Fruit fly (Drosophila melanogaster) whole organism, embryonic: ENCODE data around the gene Prx4.

Source experiments
- Asciz ChIP-seq: fragments of 200-800 bp; sonication (Bioruptor generic); optimal IDR thresholded peaks from 2 replicates; lab custom pipeline; 2017; ENCODE audit warnings: missing biosample characterization, mild to moderate bottlenecking, missing genetic modification characterization, missing genetic modification reagents
- Bgb ChIP-seq: fragments of 200-800 bp; sonication (Bioruptor generic); IDR thresholded peaks from 2 replicates; pipeline ENCODE4 v1.3.6; 2022; ENCODE audit warnings: missing biosample characterization, missing genetic modification characterization; ENCODE audit not compliant: partially characterized antibody
- CG10321 ChIP-seq: fragments of 200-800 bp; sonication (Bioruptor generic); IDR thresholded peaks from 2 replicates; pipeline ENCODE4 v1.3.6; 2022; ENCODE audit warnings: missing biosample characterization, missing genetic modification characterization
- CG11560 ChIP-seq: fragments of 200-800 bp; sonication (Bioruptor generic); IDR thresholded peaks from 3 replicates; pipeline ENCODE4 v1.3.6; 2022; ENCODE audit warnings: missing biosample characterization, missing genetic modification characterization
- CG11723 ChIP-seq: fragments of 200-800 bp; sonication (Bioruptor generic); optimal IDR thresholded peaks from 2 replicates; lab custom pipeline; 2017; ENCODE audit warnings: missing biosample characterization, mild to moderate bottlenecking, missing genetic modification characterization
- CG12769 ChIP-seq: fragments of 200-800 bp; sonication (Bioruptor generic); optimal IDR thresholded peaks from 2 replicates; lab custom pipeline; 2019; ENCODE audit warnings: missing biosample characterization, mild to moderate bottlenecking, missing genetic modification characterization, moderate library complexity
- CG18476 ChIP-seq: fragments of 200-800 bp; sonication (Bioruptor generic); optimal IDR thresholded peaks from 2 replicates; lab custom pipeline; 2016; ENCODE audit warnings: missing biosample characterization, mild to moderate bottlenecking, missing genetic modification characterization
- CG31441 ChIP-seq: fragments of 200-800 bp; sonication (Bioruptor generic); IDR thresholded peaks from 2 replicates; pipeline ENCODE4 v1.3.6; 2022; ENCODE audit warnings: missing biosample characterization, missing genetic modification characterization
- CG3281 ChIP-seq: fragments of 200-800 bp; sonication (Bioruptor generic); optimal IDR thresholded peaks from 3 replicates; lab custom pipeline; 2017; ENCODE audit warnings: missing biosample characterization, mild to moderate bottlenecking, missing genetic modification characterization
- CG3726 ChIP-seq: fragments of 200-800 bp; sonication (Bioruptor generic); IDR thresholded peaks from 3 replicates; pipeline ENCODE4, ENCODE4 v1.3.6; 2022; ENCODE audit warnings: missing biosample characterization, missing genetic modification characterization
- CG42726 ChIP-seq: fragments of 200-800 bp; sonication (Bioruptor generic); IDR thresholded peaks from 2 replicates; pipeline ENCODE4 v1.3.6; 2022; ENCODE audit warnings: missing biosample characterization, missing genetic modification characterization; ENCODE audit not compliant: partially characterized antibody
- CG6683 ChIP-seq: fragments of 200-800 bp; sonication (Bioruptor generic); optimal IDR thresholded peaks from 2 replicates; lab custom pipeline; 2017; ENCODE audit warnings: missing biosample characterization, mild to moderate bottlenecking, missing genetic modification characterization, missing genetic modification reagents
- CG6765 ChIP-seq: fragments of 200-800 bp; sonication (Bioruptor generic); optimal IDR thresholded peaks from 3 replicates; lab custom pipeline; 2017; ENCODE audit warnings: missing biosample characterization, mild to moderate bottlenecking, missing genetic modification characterization
- CG7745 ChIP-seq: fragments of 200-800 bp; sonication (Bioruptor generic); optimal IDR thresholded peaks from 2 replicates; lab custom pipeline; 2018; ENCODE audit warnings: missing biosample characterization, mild to moderate bottlenecking, missing genetic modification characterization, moderate library complexity
- CG8281 ChIP-seq: fragments of 200-800 bp; sonication (Bioruptor generic); optimal IDR thresholded peaks from 2 replicates; lab custom pipeline; 2018; ENCODE audit warnings: missing biosample characterization, mild to moderate bottlenecking, missing genetic modification characterization, moderate library complexity
- CG9727 ChIP-seq: fragments of 200-800 bp; sonication (Bioruptor generic); optimal IDR thresholded peaks from 3 replicates; lab custom pipeline; 2017; ENCODE audit warnings: missing biosample characterization, mild to moderate bottlenecking, missing genetic modification characterization
- CG9797 ChIP-seq: fragments of 200-800 bp; sonication (Bioruptor generic); optimal IDR thresholded peaks from 3 replicates; lab custom pipeline; 2018; ENCODE audit warnings: missing biosample characterization, mild to moderate bottlenecking, missing genetic modification characterization
- D19A ChIP-seq: fragments of 200-800 bp; optimal IDR thresholded peaks from 3 replicates; lab custom pipeline; 2019; ENCODE audit warnings: missing biosample characterization, mild to moderate bottlenecking, missing genetic modification characterization, moderate library complexity
- D19B ChIP-seq: fragments of 200-800 bp; sonication (Bioruptor generic); optimal IDR thresholded peaks from 2 replicates; lab custom pipeline; 2017; ENCODE audit warnings: missing biosample characterization, mild to moderate bottlenecking, missing genetic modification characterization
- Dfd ChIP-seq, 2 experiments: fragments of >200 bp; optimal IDR thresholded peaks; 2 replicates each; lab custom pipeline; 2017; ENCODE audit warnings: missing biosample characterization in 2 of 2, missing genetic modification characterization in 2 of 2
- Dp ChIP-seq: fragments of 200-800 bp; sonication (Bioruptor generic); optimal IDR thresholded peaks from 2 replicates; lab custom pipeline; 2018; ENCODE audit warnings: missing biosample characterization, mild to moderate bottlenecking, missing genetic modification characterization, moderate library complexity
- E2f1 ChIP-seq: fragments of 200-800 bp; sonication (Bioruptor generic); IDR thresholded peaks from 2 replicates; pipeline ENCODE4 v1.3.6; 2022; ENCODE audit warnings: missing biosample characterization, missing genetic modification characterization
- Fer1 ChIP-seq: fragments of 200-800 bp; sonication (Bioruptor generic); optimal IDR thresholded peaks from 2 replicates; lab custom pipeline; 2017; ENCODE audit warnings: missing biosample characterization, mild to moderate bottlenecking, missing genetic modification characterization
- Fer3 ChIP-seq: fragments of 200-800 bp; sonication (Bioruptor generic); optimal IDR thresholded peaks from 2 replicates; lab custom pipeline; 2018; ENCODE audit warnings: missing biosample characterization, mild to moderate bottlenecking, missing genetic modification characterization, moderate library complexity
- H2.0 ChIP-seq: fragments of 200-800 bp; sonication (Bioruptor generic); IDR thresholded peaks from 2 replicates; pipeline ENCODE4 v1.3.6; 2022; ENCODE audit warnings: missing biosample characterization, missing genetic modification characterization
- Hey ChIP-seq: fragments of 200-800 bp; sonication (Bioruptor generic); optimal IDR thresholded peaks from 3 replicates; lab custom pipeline; 2018; ENCODE audit warnings: missing biosample characterization, mild to moderate bottlenecking, missing genetic modification characterization
- HmgD ChIP-seq: fragments of 200-800 bp; sonication (Bioruptor generic); optimal IDR thresholded peaks from 3 replicates; lab custom pipeline; 2016; ENCODE audit warnings: missing biosample characterization, missing genetic modification characterization
- MTF-1 ChIP-seq: fragments of 200-800 bp; sonication (Bioruptor generic); optimal IDR thresholded peaks from 2 replicates; lab custom pipeline; 2018; ENCODE audit warnings: missing biosample characterization, mild to moderate bottlenecking, missing genetic modification characterization, borderline replicate concordance
- Opbp ChIP-seq: fragments of 200-800 bp; sonication (Bioruptor generic); IDR thresholded peaks from 3 replicates; pipeline ENCODE4 v1.3.6; 2022; ENCODE audit warnings: missing biosample characterization, missing genetic modification characterization; ENCODE audit not compliant: partially characterized antibody
- Sox100B ChIP-seq: fragments of 200-800 bp; sonication (Bioruptor generic); optimal IDR thresholded peaks from 3 replicates; lab custom pipeline; 2018; ENCODE audit warnings: missing biosample characterization, mild to moderate bottlenecking, missing genetic modification characterization
- TFAM ChIP-seq: fragments of 200-800 bp; sonication (Bioruptor generic); optimal IDR thresholded peaks from 2 replicates; lab custom pipeline; 2017; ENCODE audit warnings: missing biosample characterization, missing genetic modification characterization, inconsistent platforms
- Xrp1 ChIP-seq: fragments of 200-800 bp; sonication (Bioruptor generic); IDR thresholded peaks from 2 replicates; pipeline ENCODE4 v1.3.6; 2022; ENCODE audit warnings: missing biosample characterization, missing genetic modification characterization
- abd-A ChIP-seq: fragments of 200-800 bp; sonication (Bioruptor generic); optimal IDR thresholded peaks from 3 replicates; lab custom pipeline; 2019; ENCODE audit warnings: missing biosample characterization, mild to moderate bottlenecking, missing genetic modification characterization, moderate library complexity
- bowl ChIP-seq: fragments of 200-800 bp; sonication (Bioruptor generic); IDR thresholded peaks from 2 replicates; pipeline ENCODE4 v1.3.6; 2022; ENCODE audit warnings: missing biosample characterization, missing genetic modification characterization
- cad ChIP-seq: fragments of >200 bp; optimal IDR thresholded peaks from 2 replicates; lab custom pipeline; 2017; ENCODE audit warnings: missing biosample characterization, missing genetic modification characterization
- croc ChIP-seq: fragments of 200-800 bp; sonication (Bioruptor generic); conservative IDR thresholded peaks from 3 replicates; pipeline ENCODE4 v1.3.6; 2022; ENCODE audit warnings: missing biosample characterization, missing genetic modification characterization
- esg ChIP-seq: fragments of 200-800 bp; sonication (Bioruptor generic); conservative IDR thresholded peaks from 2 replicates; pipeline ENCODE4 v1.3.6; 2022; ENCODE audit warnings: missing biosample characterization, missing genetic modification characterization
- ftz-f1 ChIP-seq: fragments of 200-800 bp; sonication (Bioruptor generic); optimal IDR thresholded peaks from 2 replicates; lab custom pipeline; 2016; ENCODE audit warnings: missing biosample characterization, missing genetic modification characterization
- ind ChIP-seq: fragments of 200-800 bp; sonication (Bioruptor generic); optimal IDR thresholded peaks from 3 replicates; lab custom pipeline; 2016; ENCODE audit warnings: missing biosample characterization, missing genetic modification characterization
- ken ChIP-seq: fragments of 200-800 bp; sonication (Bioruptor generic); IDR thresholded peaks from 3 replicates; pipeline ENCODE4 v1.3.6; 2022; ENCODE audit warnings: missing biosample characterization, missing genetic modification characterization
- lov ChIP-seq, 2 experiments: fragments of 200-800 bp in 1 of 2; fragments of >200 bp in 1 of 2; sonication (Bioruptor generic) in 1 of 2; IDR thresholded peaks in 1 of 2; optimal IDR thresholded peaks in 1 of 2; 2 replicates in 1 of 2; 3 replicates in 1 of 2; pipeline versions ENCODE4 v1.3.6 to Lab custom; 2017 to 2022; ENCODE audit warnings: missing biosample characterization in 1 of 2, missing genetic modification characterization in 1 of 2
- nerfin-1 ChIP-seq: fragments of 200-800 bp; sonication (Bioruptor generic); optimal IDR thresholded peaks from 3 replicates; lab custom pipeline; 2019; ENCODE audit warnings: missing biosample characterization, mild to moderate bottlenecking, missing genetic modification characterization, moderate library complexity
- peb ChIP-seq: fragments of 200-800 bp; sonication (Bioruptor generic); IDR thresholded peaks from 2 replicates; pipeline ENCODE4 v1.3.6; 2022; ENCODE audit warnings: missing biosample characterization, missing genetic modification characterization
- pfk ChIP-seq: fragments of 200-800 bp; sonication (Bioruptor generic); optimal IDR thresholded peaks from 2 replicates; lab custom pipeline; 2018; ENCODE audit warnings: missing biosample characterization, mild to moderate bottlenecking, missing genetic modification characterization, moderate library complexity
- pros ChIP-seq: fragments of 200-800 bp; sonication (Bioruptor generic); optimal IDR thresholded peaks from 3 replicates; lab custom pipeline; 2019; ENCODE audit warnings: missing biosample characterization, mild to moderate bottlenecking, missing genetic modification characterization, moderate library complexity
- schlank ChIP-seq: fragments of 200-800 bp; sonication (Bioruptor generic); optimal IDR thresholded peaks from 2 replicates; lab custom pipeline; 2018; ENCODE audit warnings: missing biosample characterization, mild to moderate bottlenecking, missing genetic modification characterization
- unpg ChIP-seq: fragments of 200-800 bp; sonication (Bioruptor generic); optimal IDR thresholded peaks from 3 replicates; lab custom pipeline; 2018; ENCODE audit warnings: missing biosample characterization, mild to moderate bottlenecking, missing genetic modification characterization, moderate library complexity

Prx4 gene

DNA sequence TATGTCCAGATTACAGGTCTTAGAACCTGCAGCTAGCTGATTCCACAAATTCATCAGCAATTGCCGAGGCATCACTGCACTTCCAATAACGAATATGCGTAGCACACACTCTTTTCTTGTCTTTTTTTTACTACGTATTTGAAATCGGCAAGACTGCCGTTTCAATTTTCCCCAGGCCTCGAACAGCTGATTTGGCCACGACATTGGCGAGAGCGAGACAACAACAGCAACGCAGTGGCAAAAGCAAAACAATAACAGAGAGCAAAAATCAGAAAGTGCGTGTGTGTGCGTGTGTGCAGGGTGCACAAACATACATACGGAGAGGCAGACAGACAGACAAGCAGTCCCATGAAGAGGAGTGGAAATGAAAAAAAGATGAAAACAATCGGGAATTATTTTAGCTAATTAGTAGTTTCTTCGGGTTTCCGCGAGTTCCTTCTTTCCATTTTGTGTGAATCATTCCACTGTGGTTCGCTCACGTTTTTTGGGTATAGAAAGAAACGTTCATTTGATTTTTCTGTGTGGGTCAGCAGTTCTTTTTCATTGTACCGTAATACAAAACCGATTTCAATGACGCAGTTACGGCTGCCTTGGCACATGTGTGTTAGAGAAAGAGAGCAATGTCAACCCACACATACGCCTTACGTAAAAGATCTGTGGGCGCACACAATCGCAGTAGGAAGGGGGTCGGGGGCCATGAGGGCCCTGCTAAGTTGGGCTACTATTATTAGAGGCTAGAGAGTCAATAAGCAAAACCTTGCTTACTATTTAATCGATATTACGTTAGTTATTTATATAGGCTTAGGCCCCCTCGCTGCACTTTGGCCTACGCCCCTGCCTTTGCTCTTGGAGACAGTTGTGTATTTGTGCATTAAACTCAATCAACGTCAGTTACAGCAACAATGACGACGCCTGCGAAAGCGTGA, 18.2 kb downstream of the Prx4 start (continued):
- peak; percentile 90 for TF ChIP-seq CG8281 (tag; lab: Kevin White, UChicago)
- peak; percentile 93 for TF ChIP-seq D19B (GFP tag; lab: Kevin White, UChicago)
- TF ChIP-seq CG11560 (tag; lab: Robert Waterston, UW), result peak; percentile 93
- peak; percentile 98 for TF ChIP-seq unpg
- peak in 1 of 2 experiments; percentile 50 for TF ChIP-seq Dfd (GFP tag; optimal IDR thresholded peaks at IDR 0.05; lab: Kevin White, UChicago)
- peak; percentile 94 for TF ChIP-seq nerfin-1 (tag; lab: Kevin White, UChicago)
- TF ChIP-seq Dp (GFP tag; lab: Kevin White, UChicago), result peak; percentile 7
- no peak; the same call in 2 of the 3 replicates for TF ChIP-seq Opbp
- TF ChIP-seq lov (optimal IDR thresholded peaks at IDR 0.05; lab: Kevin White, UChicago), result no peak
- TF ChIP-seq lov (GFP tag; IDR thresholded peaks at IDR 0.05; lab: Robert Waterston, UW), result peak; percentile 99
- peak; percentile 99 for TF ChIP-seq CG12769 (tag; lab: Kevin White, UChicago)
- peak; percentile 98 for TF ChIP-seq Fer1 (GFP tag; lab: Kevin White, UChicago)
- peak; percentile 99 for TF ChIP-seq ind (GFP tag; lab: Kevin White, UChicago)
- peak; percentile 98 for TF ChIP-seq croc (GFP tag; lab: Robert Waterston, UW)
- no peak for TF ChIP-seq pros
- TF ChIP-seq peb (GFP tag; lab: Robert Waterston, UW), result peak; percentile 97
- TF ChIP-seq cad, result no peak
- TF ChIP-seq CG10321 (GFP tag; lab: Robert Waterston, UW), result peak; percentile 96
- TF ChIP-seq Sox100B (GFP tag; lab: Kevin White, UChicago), result peak; percentile 95
- peak; percentile 72 for TF ChIP-seq abd-A (tag; lab: Kevin White, UChicago)
- TF ChIP-seq CG6683, result peak; percentile 95
- TF ChIP-seq CG9797 (GFP tag; lab: Kevin White, UChicago), result peak; percentile 37
- peak; percentile 91 for TF ChIP-seq D19A (tag; lab: Kevin White, UChicago)
- peak; percentile 98 for TF ChIP-seq bowl
- peak; percentile 98 for TF ChIP-seq Fer3
- peak; percentile 97 for TF ChIP-seq CG6765 (GFP tag; lab: Kevin White, UChicago)
- TF ChIP-seq CG11723 (GFP tag; lab: Kevin White, UChicago), result peak; percentile 99
- TF ChIP-seq CG18476 (GFP tag; lab: Kevin White, UChicago), result peak; percentile 97
- TF ChIP-seq E2f1 (GFP tag; lab: Robert Waterston, UW), result peak; percentile 99
- peak; percentile 98 for TF ChIP-seq CG3281
- TF ChIP-seq pfk, result peak; percentile 63
- TF ChIP-seq HmgD (GFP tag; lab: Kevin White, UChicago), result peak; percentile 97
- TF ChIP-seq Bgb, result no peak
- peak; percentile 100 for TF ChIP-seq ken (GFP tag; lab: Robert Waterston, UW)
- peak; percentile 96 for TF ChIP-seq MTF-1 (GFP tag; lab: Kevin White, UChicago)
- TF ChIP-seq Xrp1 (GFP tag; lab: Robert Waterston, UW), result peak; percentile 99
- TF ChIP-seq H2.0 (GFP tag; lab: Robert Waterston, UW), result peak; percentile 99
- peak; percentile 99 for TF ChIP-seq CG9727 (GFP tag; lab: Kevin White, UChicago)
- TF ChIP-seq Asciz (GFP tag; lab: Kevin White, UChicago), result peak; percentile 97
- peak; percentile 92 for TF ChIP-seq TFAM (GFP tag; lab: Kevin White, UChicago)
- TF ChIP-seq schlank (tag; lab: Kevin White, UChicago), result peak; percentile 98
- peak; percentile 99 for TF ChIP-seq esg (GFP tag; lab: Robert Waterston, UW)
- peak; percentile 57 for TF ChIP-seq CG7745 (tag; lab: Kevin White, UChicago)
- peak; percentile 93 for TF ChIP-seq Hey (tag; lab: Kevin White, UChicago)
- TF ChIP-seq CG42726, result no peak
- TF ChIP-seq ftz-f1 (GFP tag; lab: Kevin White, UChicago), result peak; percentile 96
- peak; percentile 95 for TF ChIP-seq CG31441 (GFP tag; lab: Robert Waterston, UW)
- TF ChIP-seq CG3726 (GFP tag; lab: Robert Waterston, UW), result peak; percentile 99
